Worm (Caenorhabditis elegans): Measurements from ENCODE around the gene gldc-1.

gldc-1 gene

DNA sequence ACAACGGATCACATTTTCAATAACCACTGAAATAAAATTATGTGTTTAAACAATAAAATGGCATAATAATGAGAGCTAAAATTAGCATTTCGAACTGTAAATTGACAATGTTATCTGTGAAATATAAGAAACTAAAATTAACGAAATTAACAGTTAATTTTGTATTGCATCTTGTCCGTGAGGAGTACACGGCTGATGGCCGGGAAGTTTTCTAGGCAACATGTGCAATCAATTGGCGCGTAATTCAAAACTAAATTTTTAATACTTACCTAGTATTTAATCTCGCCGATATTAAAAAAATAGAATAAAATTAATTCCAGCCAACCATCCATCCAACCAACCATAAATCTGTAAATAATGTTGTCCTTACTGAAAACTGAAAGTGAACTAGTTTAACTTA lies 11.3 kb downstream of the gldc-1 start (continued):
- TF ChIP-seq ztf-25 (GFP tag; IDR thresholded peaks at IDR 0.05) (no peak), F23B12.7 (tag; optimal IDR thresholded peaks at IDR 0.05; ENCODE audit: insufficient read depth) (no peak), attf-5 (GFP tag; optimal IDR thresholded peaks at IDR 0.05) (no peak), him-1 (tag; optimal IDR thresholded peaks at IDR 0.05) (peak; percentile 62), nhr-179 (tag; optimal IDR thresholded peaks at IDR 0.05) (no peak), let-526 (GFP tag; IDR thresholded peaks at IDR 0.05) (no peak), F10E7.11 (tag; optimal IDR thresholded peaks at IDR 0.05) (no peak), cebp-2 (GFP tag; IDR thresholded peaks at IDR 0.05) (no peak), ceh-40 (GFP tag; IDR thresholded peaks at IDR 0.05) (no peak), T07F8.4 (tag; optimal IDR thresholded peaks at IDR 0.05) (no peak), F22D6.2 (tag; optimal IDR thresholded peaks at IDR 0.05) (peak; percentile 56), nhr-120 (GFP tag; IDR thresholded peaks at IDR 0.05) (no peak), snpc-4 (GFP tag; optimal IDR thresholded peaks at IDR 0.05) (no peak), snpc-4 (tag; optimal IDR thresholded peaks at IDR 0.05) (peak in 2 of 4 experiments; percentile 33 to 60), tbp1 (GFP tag; optimal IDR thresholded peaks at IDR 0.05) (no peak), snpc-1.1 (tag; optimal IDR thresholded peaks at IDR 0.05; ENCODE audit: insufficient read depth) (no peak), F57A8.1 (GFP tag; optimal IDR thresholded peaks at IDR 0.05) (no peak), zfh-2 (GFP tag; conservative IDR thresholded peaks at IDR 0.05) (no peak), hrde-1 (tag; optimal IDR thresholded peaks at IDR 0.05; ENCODE audit: borderline replicate concordance) (no peak), lin-35 (GFP tag; optimal IDR thresholded peaks at IDR 0.05) (peak; percentile 6 to 95 (median 65)), F39B2.1 (GFP tag; IDR thresholded peaks at IDR 0.05) (no peak), ztf-26 (tag; optimal IDR thresholded peaks at IDR 0.05) (no peak), rcor-1 (GFP tag; IDR thresholded peaks at IDR 0.05) (peak; percentile 25; the same call in 1 of the 2 replicates), cebp-1 (GFP tag; IDR thresholded peaks at IDR 0.05) (no peak), cebp-1 (tag; optimal IDR thresholded peaks at IDR 0.05) (no peak), Y95B8A.8 (GFP tag; IDR thresholded peaks at IDR 0.05) (0 out of 2 replicates have a peak, but pooled peaks have one; percentile 33), sdz-38 (tag; optimal IDR thresholded peaks at IDR 0.05) (no peak), rec-8 (tag; optimal IDR thresholded peaks at IDR 0.05) (peak in 1 of 2 experiments; percentile 56), ztf-28 (GFP tag; IDR thresholded peaks at IDR 0.05) (0 out of 2 replicates have a peak, but pooled peaks have one; percentile 11), somi-1 (GFP tag; optimal IDR thresholded peaks at IDR 0.05) (no peak), ztf-3 (GFP tag; optimal IDR thresholded peaks at IDR 0.05) (no peak), D2030.7 (GFP tag; IDR thresholded peaks at IDR 0.05) (peak; percentile 40; the same call in 1 of the 2 replicates), nhr-27 (tag; optimal IDR thresholded peaks at IDR 0.05) (peak; percentile 36), dpff-1 (tag; optimal IDR thresholded peaks at IDR 0.05) (no peak), lsy-27 (tag; optimal IDR thresholded peaks at IDR 0.05; ENCODE audit: borderline replicate concordance, insufficient read depth) (no peak), let-607 (tag; optimal IDR thresholded peaks at IDR 0.05) (peak in 1 of 2 experiments; percentile 72), chd-7 (tag; optimal IDR thresholded peaks at IDR 0.05) (no peak), ekl-4 (GFP tag; IDR thresholded peaks at IDR 0.05) (peak; percentile 58; the same call in 1 of the 2 replicates), ceh-58 (GFP tag; IDR thresholded peaks at IDR 0.05) (no peak), bed-1 (GFP tag; IDR thresholded peaks at IDR 0.05) (no peak), hlh-26 (GFP tag; conservative IDR thresholded peaks at IDR 0.05) (no peak), unc-62 (GFP tag; optimal IDR thresholded peaks at IDR 0.05) (no peak), rpc-1 (optimal IDR thresholded peaks at IDR 0.05) (no peak), rpc-1 (tag; optimal IDR thresholded peaks at IDR 0.05) (no peak), egl-44 (GFP tag; IDR thresholded peaks at IDR 0.05) (no peak), hmg-20 (GFP tag; IDR thresholded peaks at IDR 0.05) (peak; percentile 48; the same call in 1 of the 2 replicates), ccch-3 (GFP tag; optimal IDR thresholded peaks at IDR 0.05) (peak; percentile 56), mxl-1 (tag; optimal IDR thresholded peaks at IDR 0.05) (no peak), atf-7 (tag; optimal IDR thresholded peaks at IDR 0.05) (no peak)
